Worm (Caenorhabditis elegans): ENCODE results near the gene F31E8.4.

F31E8.4 gene

DNA sequence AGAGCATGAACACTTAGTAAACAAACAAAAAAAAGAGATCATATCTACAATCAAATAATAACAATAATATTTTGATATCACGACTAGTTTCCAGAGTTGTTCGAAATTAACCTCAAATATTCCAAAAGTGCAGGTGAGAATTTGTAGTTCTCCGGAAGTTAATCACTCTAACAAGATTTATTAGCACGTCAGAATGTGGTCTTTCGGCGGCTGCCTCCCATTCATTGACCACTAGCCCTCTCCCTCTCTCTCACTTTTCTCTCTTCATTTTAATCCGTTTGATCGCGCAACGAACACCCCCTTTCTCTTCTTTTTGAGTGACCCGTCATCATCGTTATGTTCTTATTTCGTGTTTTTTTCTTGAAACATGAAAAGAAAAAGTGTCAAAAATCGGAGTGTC lies 25.8 kb upstream of the F31E8.4 start:
- no peak for TF ChIP-seq klf-2 (GFP tag; conservative IDR thresholded peaks at IDR 0.05)
- no peak for TF ChIP-seq ref-1 (GFP tag; conservative IDR thresholded peaks at IDR 0.05)
- TF ChIP-seq ztf-23 (GFP tag; IDR thresholded peaks at IDR 0.05) = no peak
- peak; percentile 77 for TF ChIP-seq cog-1 (tag; optimal IDR thresholded peaks at IDR 0.05)
- no peak for TF ChIP-seq flt-1 (GFP tag; IDR thresholded peaks at IDR 0.05)
- no peak for TF ChIP-seq tab-1 (GFP tag; IDR thresholded peaks at IDR 0.05)
- 0 out of 2 replicates have a peak, but pooled peaks have one; percentile 44 for TF ChIP-seq ztf-29 (GFP tag; IDR thresholded peaks at IDR 0.05)

DNA sequence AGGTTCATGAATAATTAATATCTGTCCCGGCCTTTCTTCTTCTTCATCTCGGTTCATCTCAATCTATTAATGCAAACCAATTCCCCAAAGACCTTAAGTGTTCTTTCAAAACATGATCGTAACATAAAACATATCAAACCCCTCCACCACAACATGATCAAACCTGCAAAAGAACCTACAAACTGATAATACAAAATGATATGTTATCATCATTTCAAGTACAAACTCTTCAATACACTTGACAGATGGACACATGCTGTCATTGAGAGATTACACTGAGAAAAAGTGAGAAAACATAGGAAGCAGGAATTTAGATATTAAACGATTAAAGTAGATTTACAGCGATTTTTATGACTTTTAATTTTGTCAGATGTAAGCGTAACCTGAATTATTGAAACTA lies 24.6 kb upstream of the F31E8.4 start:
- TF ChIP-seq flt-1 (GFP tag; IDR thresholded peaks at IDR 0.05) (no peak), tab-1 (GFP tag; IDR thresholded peaks at IDR 0.05) (no peak), ref-1 (GFP tag; conservative IDR thresholded peaks at IDR 0.05) (no peak), klf-2 (GFP tag; conservative IDR thresholded peaks at IDR 0.05) (no peak), med-1 (GFP tag; optimal IDR thresholded peaks at IDR 0.05; ENCODE audit: insufficient read depth) (no peak), T22C8.4 (GFP tag; IDR thresholded peaks at IDR 0.05) (no peak), cog-1 (tag; optimal IDR thresholded peaks at IDR 0.05) (no peak), ztf-23 (GFP tag; IDR thresholded peaks at IDR 0.05) (no peak), ztf-29 (GFP tag; IDR thresholded peaks at IDR 0.05) (no peak)

DNA sequence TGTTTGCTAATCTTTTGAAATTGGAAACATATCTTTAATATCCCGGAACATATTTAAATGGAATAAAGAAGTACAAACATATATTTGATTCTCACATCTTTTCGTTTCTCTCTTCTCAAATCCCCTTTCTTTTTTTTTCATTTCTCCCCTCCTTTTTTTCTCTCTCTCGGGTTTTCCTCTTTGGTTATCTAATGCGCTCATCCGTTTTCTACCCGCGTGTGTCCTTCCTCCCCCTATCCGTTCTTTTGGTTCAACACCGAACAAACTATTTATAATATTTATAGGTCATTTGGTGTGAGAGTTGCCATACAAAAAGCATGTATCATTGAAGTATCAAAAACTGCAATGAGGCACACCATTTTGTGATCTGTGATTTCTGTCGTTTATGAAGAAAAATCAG lies 24.0 kb upstream of the F31E8.4 start:
- no peak for TF ChIP-seq tab-1 (GFP tag; IDR thresholded peaks at IDR 0.05)
- TF ChIP-seq ztf-29 (GFP tag; IDR thresholded peaks at IDR 0.05) = no peak
- TF ChIP-seq cog-1 (tag; optimal IDR thresholded peaks at IDR 0.05) = no peak
- TF ChIP-seq klf-2 (GFP tag; conservative IDR thresholded peaks at IDR 0.05) = no peak
- no peak for TF ChIP-seq ref-1 (GFP tag; conservative IDR thresholded peaks at IDR 0.05)
- no peak for TF ChIP-seq flt-1 (GFP tag; IDR thresholded peaks at IDR 0.05)
- no peak for TF ChIP-seq ztf-23 (GFP tag; IDR thresholded peaks at IDR 0.05)
- no peak for TF ChIP-seq T22C8.4 (GFP tag; IDR thresholded peaks at IDR 0.05)
- TF ChIP-seq med-1 (GFP tag; optimal IDR thresholded peaks at IDR 0.05; ENCODE audit: insufficient read depth) = no peak

DNA sequence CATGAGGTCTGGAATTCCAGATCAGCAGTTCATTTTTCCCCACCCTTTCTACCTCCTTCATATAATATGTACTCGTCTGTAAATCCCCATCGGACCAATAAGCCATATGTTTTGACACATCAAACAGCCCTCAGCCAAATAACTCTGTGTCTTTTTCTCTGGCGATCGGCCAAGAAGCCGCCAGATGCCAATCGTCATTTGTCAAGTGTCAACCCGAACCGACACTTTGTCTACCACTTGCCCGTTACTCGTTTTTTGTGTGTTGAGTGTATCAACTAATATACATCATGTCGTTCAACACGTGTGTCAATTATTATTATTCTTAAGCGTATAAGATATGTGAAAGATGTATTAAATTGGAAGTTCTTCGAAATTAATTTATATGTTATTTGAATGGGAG lies 23.3 kb upstream of the F31E8.4 start:
- TF ChIP-seq cog-1 (tag; optimal IDR thresholded peaks at IDR 0.05) = peak; percentile 42
- TF ChIP-seq ztf-23 (GFP tag; IDR thresholded peaks at IDR 0.05) = no peak

DNA sequence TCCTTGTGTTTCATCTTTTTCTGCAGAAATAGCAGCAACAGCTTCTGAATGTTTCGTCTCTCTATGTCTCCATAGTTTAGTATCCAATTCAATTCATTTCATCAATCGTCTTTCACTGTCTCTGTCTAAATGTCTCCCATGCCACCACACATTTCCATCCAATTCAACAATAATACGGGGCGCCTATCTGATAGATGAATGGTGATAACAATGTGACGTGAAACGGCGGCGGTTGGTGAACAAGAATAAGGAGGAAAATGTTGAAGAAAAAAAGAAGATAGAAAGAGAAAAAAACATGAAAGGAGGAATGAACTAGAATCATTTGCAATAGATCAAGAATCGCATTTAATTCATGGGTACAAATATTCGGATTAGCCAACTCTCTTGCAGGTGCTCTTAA lies 22.4 kb upstream of the F31E8.4 start:
- TF ChIP-seq ref-1 (GFP tag; conservative IDR thresholded peaks at IDR 0.05) = no peak
- TF ChIP-seq T22C8.4 (GFP tag; IDR thresholded peaks at IDR 0.05) = no peak
- TF ChIP-seq flt-1 (GFP tag; IDR thresholded peaks at IDR 0.05) = no peak
- no peak for TF ChIP-seq med-1 (GFP tag; optimal IDR thresholded peaks at IDR 0.05; ENCODE audit: insufficient read depth)
- no peak for TF ChIP-seq ztf-29 (GFP tag; IDR thresholded peaks at IDR 0.05)

DNA sequence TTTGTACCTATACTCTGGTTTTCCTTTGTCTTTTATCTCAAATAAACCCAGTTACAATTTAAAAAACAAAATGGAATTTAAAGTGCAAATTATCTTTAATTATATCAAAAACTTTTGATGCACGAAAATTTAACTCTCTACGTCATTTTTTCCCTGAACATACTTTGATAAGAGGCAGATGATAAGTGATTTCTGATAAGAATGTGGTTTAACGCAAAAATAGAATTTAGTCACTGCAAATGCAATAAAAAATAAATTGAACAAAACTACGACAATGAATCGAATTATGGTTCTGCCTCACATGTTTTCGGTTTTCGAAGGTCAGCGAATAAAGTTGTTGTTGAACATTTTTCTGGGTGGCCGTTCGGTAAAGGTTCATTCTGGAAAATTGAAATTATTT lies 21.9 kb upstream of the F31E8.4 start:
- no peak for TF ChIP-seq cog-1 (tag; optimal IDR thresholded peaks at IDR 0.05)
- no peak for TF ChIP-seq ref-1 (GFP tag; conservative IDR thresholded peaks at IDR 0.05)
- no peak for TF ChIP-seq klf-2 (GFP tag; conservative IDR thresholded peaks at IDR 0.05)
- TF ChIP-seq ztf-29 (GFP tag; IDR thresholded peaks at IDR 0.05) = no peak
- TF ChIP-seq T22C8.4 (GFP tag; IDR thresholded peaks at IDR 0.05) = no peak
- no peak for TF ChIP-seq flt-1 (GFP tag; IDR thresholded peaks at IDR 0.05)
- TF ChIP-seq med-1 (GFP tag; optimal IDR thresholded peaks at IDR 0.05; ENCODE audit: insufficient read depth) = no peak
- TF ChIP-seq tab-1 (GFP tag; IDR thresholded peaks at IDR 0.05) = no peak
- no peak for TF ChIP-seq ztf-23 (GFP tag; IDR thresholded peaks at IDR 0.05)

DNA sequence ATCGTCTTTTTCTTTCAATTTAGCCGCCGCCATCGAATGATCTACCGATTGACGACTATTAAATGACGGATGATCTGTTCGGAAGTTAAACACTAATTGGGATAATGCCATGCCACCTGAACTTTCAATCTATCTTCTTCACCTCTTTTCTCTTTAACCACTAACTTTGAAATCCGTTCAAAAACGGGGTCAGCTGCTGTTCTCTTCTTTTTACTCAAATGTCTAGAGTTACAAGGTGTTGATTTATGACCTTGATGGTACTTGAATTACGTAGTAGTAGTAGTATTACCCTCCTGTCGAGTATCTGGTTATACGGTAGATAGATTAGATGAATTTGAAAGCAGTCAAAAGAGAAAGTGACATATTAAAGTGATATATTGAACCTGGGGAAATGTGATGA lies 21.2 kb upstream of the F31E8.4 start:
- TF ChIP-seq ztf-29 (GFP tag; IDR thresholded peaks at IDR 0.05) (no peak), klf-2 (GFP tag; conservative IDR thresholded peaks at IDR 0.05) (no peak), T22C8.4 (GFP tag; IDR thresholded peaks at IDR 0.05) (no peak), cog-1 (tag; optimal IDR thresholded peaks at IDR 0.05) (no peak), flt-1 (GFP tag; IDR thresholded peaks at IDR 0.05) (no peak), ztf-23 (GFP tag; IDR thresholded peaks at IDR 0.05) (no peak), tab-1 (GFP tag; IDR thresholded peaks at IDR 0.05) (no peak), med-1 (GFP tag; optimal IDR thresholded peaks at IDR 0.05; ENCODE audit: insufficient read depth) (no peak), ref-1 (GFP tag; conservative IDR thresholded peaks at IDR 0.05) (no peak)

DNA sequence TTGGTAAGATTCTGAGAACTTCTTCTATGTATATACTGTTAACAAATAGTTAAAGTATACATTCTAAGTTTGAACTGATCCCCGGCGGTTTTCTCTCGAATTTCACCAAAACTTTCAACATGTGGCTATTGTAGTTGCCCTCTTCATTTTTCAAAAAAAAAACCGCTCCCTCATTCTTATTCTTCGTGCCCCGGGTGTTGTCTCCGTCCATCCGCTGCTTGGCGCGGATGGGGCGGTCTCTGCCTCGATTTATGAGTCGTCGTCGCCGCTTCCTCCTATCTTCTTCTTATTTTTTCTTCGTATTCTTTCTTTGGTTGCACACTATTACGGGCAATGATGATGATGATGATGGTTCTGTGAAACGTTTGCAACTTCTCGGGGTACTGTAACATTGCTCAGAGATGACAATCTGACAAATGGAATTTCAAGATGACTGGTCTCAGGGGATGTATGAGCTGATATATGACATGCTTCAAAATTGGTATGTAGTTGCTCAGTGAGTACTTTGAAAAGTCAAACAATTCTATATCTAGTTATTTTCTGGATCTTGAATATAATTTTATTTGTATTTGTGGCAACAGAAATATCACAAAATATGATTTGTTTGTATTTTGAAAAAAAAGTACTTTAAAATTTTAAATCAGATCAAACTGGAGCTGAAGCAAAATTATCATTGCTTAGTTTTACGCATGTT lies 20.5 kb upstream of the F31E8.4 start:
- TF ChIP-seq klf-2 (GFP tag; conservative IDR thresholded peaks at IDR 0.05) (no peak), T22C8.4 (GFP tag; IDR thresholded peaks at IDR 0.05) (no peak), flt-1 (GFP tag; IDR thresholded peaks at IDR 0.05) (no peak), tab-1 (GFP tag; IDR thresholded peaks at IDR 0.05) (no peak), ztf-29 (GFP tag; IDR thresholded peaks at IDR 0.05) (no peak), cog-1 (tag; optimal IDR thresholded peaks at IDR 0.05) (no peak), ztf-23 (GFP tag; IDR thresholded peaks at IDR 0.05) (no peak), med-1 (GFP tag; optimal IDR thresholded peaks at IDR 0.05; ENCODE audit: insufficient read depth) (no peak), ref-1 (GFP tag; conservative IDR thresholded peaks at IDR 0.05) (no peak)

DNA sequence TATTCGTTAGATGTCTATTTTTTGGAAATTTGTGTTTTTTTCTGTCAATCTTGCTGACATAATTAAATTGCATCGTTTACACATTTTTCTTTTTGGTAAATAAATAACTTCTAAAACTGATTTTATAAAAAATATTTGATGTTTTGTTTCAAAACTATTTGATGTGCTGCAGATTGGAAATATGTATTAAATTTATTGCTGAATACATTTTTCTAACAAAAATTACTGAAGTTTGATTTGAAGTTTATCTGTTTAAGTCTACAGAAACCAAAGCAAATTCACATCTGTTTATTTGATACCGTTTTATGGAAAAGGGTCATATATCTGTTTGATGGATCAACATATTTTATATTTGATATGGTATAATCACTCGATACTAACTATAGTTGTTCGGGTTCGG lies 16.4 kb upstream of the F31E8.4 start:
- TF ChIP-seq ztf-23 (GFP tag; IDR thresholded peaks at IDR 0.05) (no peak), med-1 (GFP tag; optimal IDR thresholded peaks at IDR 0.05; ENCODE audit: insufficient read depth) (no peak), klf-2 (GFP tag; conservative IDR thresholded peaks at IDR 0.05) (no peak), T22C8.4 (GFP tag; IDR thresholded peaks at IDR 0.05) (no peak), cog-1 (tag; optimal IDR thresholded peaks at IDR 0.05) (no peak), ztf-29 (GFP tag; IDR thresholded peaks at IDR 0.05) (no peak), flt-1 (GFP tag; IDR thresholded peaks at IDR 0.05) (no peak), tab-1 (GFP tag; IDR thresholded peaks at IDR 0.05) (no peak), ref-1 (GFP tag; conservative IDR thresholded peaks at IDR 0.05) (no peak)

DNA sequence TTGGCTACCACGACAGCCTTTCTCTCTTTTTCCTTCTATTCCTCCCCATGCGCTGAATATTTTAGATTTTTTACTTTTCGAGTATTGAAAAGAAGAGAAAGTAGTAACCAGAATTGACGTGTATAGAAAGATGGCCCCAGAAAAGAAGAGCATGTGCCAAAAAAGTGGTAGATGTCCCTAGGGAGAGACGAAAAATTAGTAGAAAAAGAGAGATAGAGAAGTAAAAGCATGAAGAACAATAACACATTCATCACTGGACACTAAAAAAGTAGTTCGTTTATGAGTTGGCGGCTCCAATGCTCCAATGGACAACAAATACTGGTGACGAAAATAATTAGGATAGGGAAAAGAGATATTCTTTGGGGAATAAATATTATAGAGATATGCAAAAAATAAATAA lies 12.6 kb upstream of the F31E8.4 start:
- no peak for TF ChIP-seq ztf-29 (GFP tag; IDR thresholded peaks at IDR 0.05)
- TF ChIP-seq ref-1 (GFP tag; conservative IDR thresholded peaks at IDR 0.05) = no peak
- TF ChIP-seq med-1 (GFP tag; optimal IDR thresholded peaks at IDR 0.05; ENCODE audit: insufficient read depth) = no peak
- no peak for TF ChIP-seq flt-1 (GFP tag; IDR thresholded peaks at IDR 0.05)
- TF ChIP-seq tab-1 (GFP tag; IDR thresholded peaks at IDR 0.05) = no peak
- no peak for TF ChIP-seq ztf-23 (GFP tag; IDR thresholded peaks at IDR 0.05)
- no peak for TF ChIP-seq T22C8.4 (GFP tag; IDR thresholded peaks at IDR 0.05)
- TF ChIP-seq cog-1 (tag; optimal IDR thresholded peaks at IDR 0.05) = no peak
- TF ChIP-seq klf-2 (GFP tag; conservative IDR thresholded peaks at IDR 0.05) = no peak

All from whole organism, midembryonic.